Worm (Caenorhabditis elegans) whole organism, mixed stage, embryonic: Measurements from ENCODE around the gene F44E2.4.

ENCODE experiments used
- lin-32 ChIP-seq: fragments of 200-800 bp; sonication (Bioruptor generic); optimal IDR thresholded peaks from 2 replicates; lab custom pipeline; 2018; ENCODE audit warnings: mild to moderate bottlenecking, missing genetic modification characterization, missing compliant biosample characterization
- mep-1 ChIP-seq: fragments of 150-350 bp; optimal IDR thresholded peaks from 2 replicates; lab custom pipeline; 2017; ENCODE audit warnings: missing biosample characterization, missing genetic modification reagents, missing genetic modification characterization, inconsistent platforms
- snpc-4 ChIP-seq: fragments of 150-350 bp; optimal IDR thresholded peaks from 2 replicates; lab custom pipeline; 2014; ENCODE audit warnings: missing biosample characterization, missing genetic modification characterization
- unc-39 ChIP-seq: fragments of 150-350 bp; optimal IDR thresholded peaks from 2 replicates; lab custom pipeline; 2014; ENCODE audit warnings: missing biosample characterization, missing genetic modification characterization
- ztf-11 ChIP-seq: fragments of 150-350 bp; optimal IDR thresholded peaks from 2 replicates; lab custom pipeline; 2014; ENCODE audit warnings: missing biosample characterization, missing genetic modification characterization

- TF ChIP-seq ztf-11 (tag; lab: Kevin White, UChicago) (no peak), lin-32 (no peak), snpc-4 (no peak), unc-39 (tag; lab: Kevin White, UChicago) (no peak), mep-1 (no peak)
Measured at ce11 chrIII:8839813-8840212, 1.6 kb upstream of the F44E2.4 start.
